Fruit fly (Drosophila melanogaster): ENCODE measurements around the gene msd1.

msd1 gene

DNA sequence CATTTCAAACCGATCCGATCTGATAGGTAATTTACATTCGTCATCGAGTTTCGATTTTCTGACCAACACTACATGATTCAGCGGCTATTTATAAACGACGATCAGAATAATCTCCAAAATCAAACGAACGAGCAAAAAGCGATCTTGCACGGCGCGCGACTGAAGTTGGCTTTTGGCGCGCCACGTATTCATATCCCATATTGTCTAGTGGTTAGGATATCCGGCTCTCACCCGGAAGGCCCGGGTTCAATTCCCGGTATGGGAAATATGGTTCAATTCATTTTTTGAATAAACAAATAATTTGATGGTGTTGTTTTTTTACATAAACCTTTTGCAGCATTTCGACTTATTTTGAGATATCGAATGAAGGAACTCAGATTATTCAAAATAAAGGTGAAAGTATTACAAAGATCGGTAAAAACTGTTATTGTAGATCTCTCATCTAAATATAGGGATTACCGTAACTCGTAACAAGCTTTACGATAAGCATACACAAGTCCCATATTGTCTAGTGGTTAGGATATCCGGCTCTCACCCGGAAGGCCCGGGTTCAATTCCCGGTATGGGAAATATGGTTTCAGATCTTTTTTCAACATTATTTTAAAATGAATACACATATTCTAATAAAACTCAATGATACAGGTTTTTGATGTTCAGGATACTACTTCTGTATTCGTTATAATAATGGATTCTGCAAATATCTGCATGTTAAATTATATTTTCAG, 48.4 kb downstream of the msd1 start:
- TF ChIP-seq Dll (optimal IDR thresholded peaks at IDR 0.05) (no peak), pan (optimal IDR thresholded peaks at IDR 0.05) (no peak), psq (optimal IDR thresholded peaks at IDR 0.05) (no peak), CG8478 (optimal IDR thresholded peaks at IDR 0.05) (no peak), usp (GFP tag; optimal IDR thresholded peaks at IDR 0.05) (no peak), EcR (GFP tag; optimal IDR thresholded peaks at IDR 0.05) (no peak)

DNA sequence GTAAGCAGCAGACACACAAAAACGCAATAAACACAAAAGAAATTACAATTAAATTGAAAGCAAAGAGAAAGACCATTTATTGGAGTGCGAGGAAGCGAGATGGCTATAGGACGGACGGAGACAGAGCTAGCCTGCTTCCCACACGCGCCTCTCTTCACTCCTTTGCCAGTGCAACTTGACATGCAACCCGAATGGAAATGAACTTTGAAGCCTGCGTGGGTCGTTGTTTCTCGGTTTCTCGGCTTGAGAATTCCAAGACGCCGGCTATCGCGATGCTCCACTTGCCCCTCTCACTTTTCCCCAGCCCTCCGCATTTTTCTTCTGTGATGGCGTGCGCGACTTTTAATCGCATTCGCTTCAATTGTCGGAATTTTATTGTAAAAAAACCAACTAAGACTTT, 49.4 kb downstream of the msd1 start:
- TF ChIP-seq CG8478 (optimal IDR thresholded peaks at IDR 0.05) (no peak), EcR (GFP tag; optimal IDR thresholded peaks at IDR 0.05) (no peak), psq (optimal IDR thresholded peaks at IDR 0.05) (no peak), Dll (optimal IDR thresholded peaks at IDR 0.05) (no peak), pan (optimal IDR thresholded peaks at IDR 0.05) (no peak), usp (GFP tag; optimal IDR thresholded peaks at IDR 0.05) (no peak)

Measured in whole organism.